Worm (Caenorhabditis elegans) whole organism, L1 larva: ENCODE results near the gene F41C3.1.

Experiments
- ceh-82 ChIP-seq, 3 experiments: fragments of 150-350 bp in 1 of 3; sonication (generic microtip) in 2 of 3; optimal IDR thresholded peaks; 2 replicates each; lab custom pipeline; 2014 to 2017; ENCODE audit warnings: missing biosample characterization in 3 of 3, missing genetic modification characterization in 3 of 3
- efl-1 ChIP-seq, 4 experiments: fragments of 150-350 bp; optimal IDR thresholded peaks in 3 of 4; peaks in 1 of 4; 1 replicate in 1 of 4; 2 replicates in 3 of 4; lab custom pipeline; 2014; ENCODE audit warnings: missing biosample characterization in 2 of 4, missing genetic modification characterization in 2 of 4, missing genetic modification reagents in 2 of 4
- nhr-11 ChIP-seq: fragments of 150-350 bp; optimal IDR thresholded peaks from 2 replicates; lab custom pipeline; 2014; ENCODE audit warnings: missing biosample characterization, missing genetic modification characterization
- nhr-12 ChIP-seq: sonication (generic microtip); optimal IDR thresholded peaks from 2 replicates; lab custom pipeline; 2017; ENCODE audit warnings: missing biosample characterization, missing genetic modification characterization
- pqm-1 ChIP-seq: sonication (generic microtip); optimal IDR thresholded peaks from 3 replicates; lab custom pipeline; 2017; ENCODE audit warnings: missing biosample characterization, missing genetic modification characterization
- unc-62 ChIP-seq: fragments of 150-350 bp; optimal IDR thresholded peaks from 2 replicates; lab custom pipeline; 2014; ENCODE audit warnings: missing biosample characterization, missing genetic modification reagents, missing genetic modification characterization
- unc-86 ChIP-seq: sonication (generic microtip); optimal IDR thresholded peaks from 2 replicates; lab custom pipeline; 2016; ENCODE audit warnings: missing genetic modification characterization, missing compliant biosample characterization

DNA sequence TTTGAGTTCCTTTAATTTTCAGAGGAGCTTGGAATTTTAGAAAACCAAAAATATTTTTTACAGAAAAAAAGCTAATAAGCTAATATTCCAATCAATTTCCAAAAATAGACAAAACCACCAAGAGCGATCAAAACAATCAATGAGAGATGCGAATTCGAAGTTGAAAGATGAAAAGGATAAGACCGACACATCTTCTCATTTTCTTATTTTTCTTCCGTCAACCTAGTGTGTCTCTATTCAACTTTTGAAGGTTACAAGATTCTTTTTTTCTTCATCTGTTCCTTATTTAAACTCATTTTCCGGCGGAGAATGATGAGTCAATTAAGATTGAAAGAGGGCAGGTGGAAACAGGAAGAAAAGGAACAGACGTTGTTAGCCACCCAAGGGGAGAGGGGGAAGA, 15.5 kb downstream of the F41C3.1 start:
- TF ChIP-seq nhr-11 (tag; lab: Kevin White, UChicago) (no peak), nhr-12 (tag; lab: Kevin White, UChicago) (no peak), efl-1 (optimal IDR thresholded peaks at IDR 0.05; lab: Kevin White, UChicago) (no peak), efl-1 (GFP tag; optimal IDR thresholded peaks at IDR 0.05 in 1 of 2; lab: Kevin White, UChicago) (no peak), unc-62 (GFP tag; lab: Kevin White, UChicago) (no peak), ceh-82 (tag; optimal IDR thresholded peaks at IDR 0.05; lab: Kevin White, UChicago) (no peak), unc-86 (no peak), pqm-1 (tag; lab: Kevin White, UChicago) (no peak)
